Worm (Caenorhabditis elegans) whole organism, L2 larva: ENCODE measurements around the gene pals-31.

Experiments
- ama-1 ChIP-seq: fragments of 150-350 bp; optimal IDR thresholded peaks from 2 replicates; lab custom pipeline; 2018; ENCODE audit warnings: inconsistent platforms
- ceh-82 ChIP-seq: fragments of 150-350 bp; optimal IDR thresholded peaks from 2 replicates; lab custom pipeline; 2014; ENCODE audit warnings: missing biosample characterization, missing genetic modification characterization

DNA sequence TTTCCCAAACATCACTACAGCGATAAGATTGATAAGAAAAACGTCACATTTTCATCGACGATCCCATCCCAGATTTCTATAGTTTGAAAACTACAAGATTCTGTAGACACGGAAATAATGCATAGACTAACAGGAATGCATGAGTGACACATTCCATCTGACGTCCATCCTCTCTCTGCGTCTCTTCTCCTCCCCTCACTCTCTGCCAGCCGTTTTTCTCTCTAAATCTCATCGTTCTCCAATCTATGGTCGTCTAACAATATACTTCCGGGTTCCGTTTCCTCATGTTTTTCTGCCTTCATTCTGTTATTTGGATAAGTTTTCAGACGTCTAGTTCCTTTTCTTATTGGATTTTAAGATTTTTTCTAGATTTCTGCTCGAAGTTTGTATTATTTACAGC lies 17.3 kb upstream of the pals-31 start, which contains the start of gene F48G7.4:
- TF ChIP-seq ceh-82 (tag; lab: Kevin White, UChicago): no peak
- TF ChIP-seq ama-1 (lab: Kevin White, UChicago): no peak
